Worm (Caenorhabditis elegans) whole organism, L3 larva: ENCODE measurements around the gene srh-33.

Experiments
- ama-1 ChIP-seq: fragments of 150-350 bp; optimal IDR thresholded peaks from 2 replicates; lab custom pipeline; 2018
- elt-1 ChIP-seq: fragments of 150-350 bp; optimal IDR thresholded peaks from 2 replicates; lab custom pipeline; 2014; ENCODE audit warnings: missing biosample characterization, missing genetic modification characterization
- lin-15B ChIP-seq: fragments of 150-350 bp; optimal IDR thresholded peaks from 2 replicates; lab custom pipeline; 2014; ENCODE audit warnings: missing biosample characterization, missing genetic modification characterization
- nhr-28 ChIP-seq: fragments of 150-350 bp; optimal IDR thresholded peaks from 2 replicates; lab custom pipeline; 2014; ENCODE audit warnings: missing biosample characterization, missing genetic modification characterization
- nhr-43 ChIP-seq: sonication (generic microtip); optimal IDR thresholded peaks from 2 replicates; lab custom pipeline; 2016; ENCODE audit warnings: mild to moderate bottlenecking, missing genetic modification characterization, missing compliant biosample characterization; ENCODE audit not compliant: poor library complexity, severe bottlenecking
- nhr-76 ChIP-seq: fragments of 150-350 bp; sonication (generic microtip); optimal IDR thresholded peaks from 5 replicates; lab custom pipeline; 2014; ENCODE audit warnings: missing biosample characterization, missing genetic modification characterization
- tbx-2 ChIP-seq: sonication (generic microtip); optimal IDR thresholded peaks from 2 replicates; lab custom pipeline; 2016; ENCODE audit warnings: mild to moderate bottlenecking, missing genetic modification characterization, missing compliant biosample characterization
- unc-39 ChIP-seq: sonication (generic microtip); optimal IDR thresholded peaks from 4 replicates; lab custom pipeline; 2017; ENCODE audit warnings: missing biosample characterization, missing genetic modification characterization

- TF ChIP-seq nhr-76 (tag; lab: Kevin White, UChicago) (no peak), ama-1 (lab: Kevin White, UChicago) (no peak), unc-39 (no peak), lin-15B (no peak), tbx-2 (no peak), elt-1 (tag; lab: Kevin White, UChicago) (no peak), nhr-28 (no peak), nhr-43 (tag; lab: Kevin White, UChicago) (no peak)
These were observed 3.9 kb upstream of the srh-33 start for ce11 chrV:446988-447387.
